Worm (Caenorhabditis elegans) whole organism, early embryonic: ENCODE data around the gene spop-1.

Source experiments
- ama-1 ChIP-seq: fragments of 150-350 bp; optimal IDR thresholded peaks from 2 replicates; lab custom pipeline; 2014
- ceh-13 ChIP-seq: fragments of 200-800 bp; sonication (Bioruptor generic); optimal IDR thresholded peaks from 2 replicates; lab custom pipeline; 2018; ENCODE audit warnings: mild to moderate bottlenecking, missing genetic modification characterization, missing compliant biosample characterization
- flt-1 ChIP-seq: fragments of 200-800 bp; sonication (Bioruptor generic); IDR thresholded peaks from 2 replicates; pipeline ENCODE4 v1.3.6; 2022; ENCODE audit warnings: missing genetic modification characterization, missing compliant biosample characterization
- hnd-1 ChIP-seq: sonication (generic microtip); optimal IDR thresholded peaks from 2 replicates; lab custom pipeline; 2016; ENCODE audit warnings: missing genetic modification characterization, missing compliant biosample characterization

DNA sequence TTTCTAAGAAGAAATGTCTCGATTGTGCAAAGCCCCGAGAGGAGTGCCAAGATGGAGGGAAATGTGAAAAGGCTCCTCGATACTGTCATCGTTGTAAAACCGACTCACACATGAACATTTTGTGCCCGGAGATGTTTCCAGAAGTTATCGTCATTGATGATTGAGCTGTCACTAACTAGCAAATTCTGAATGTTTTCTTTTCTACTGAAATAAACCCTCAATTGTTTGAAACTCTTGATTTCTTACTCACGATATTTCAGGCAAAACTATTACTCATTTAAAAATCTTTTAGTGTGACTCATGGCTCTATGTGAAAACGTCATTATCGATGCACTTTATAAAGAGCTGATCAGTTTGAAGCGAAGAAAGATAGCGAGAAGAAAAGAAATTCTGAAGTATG is 12.8 kb downstream of the spop-1 start, which contains the start of gene T16H12.13:
- TF ChIP-seq ama-1 (lab: Kevin White, UChicago) (no peak), hnd-1 (tag; lab: Kevin White, UChicago) (no peak), ceh-13 (GFP tag; lab: Kevin White, UChicago) (no peak), flt-1 (GFP tag; lab: Robert Waterston, UW) (no peak)
